Fruit fly (Drosophila melanogaster) whole organism, embryonic: ENCODE data around the gene Coa8.
A peak's percentile ranks its signal among the peaks of the same experiment; 100 is the strongest.

ENCODE experiments used
- Asciz ChIP-seq: fragments of 200-800 bp; sonication (Bioruptor generic); optimal IDR thresholded peaks from 2 replicates; lab custom pipeline; 2017; ENCODE audit warnings: missing biosample characterization, mild to moderate bottlenecking, missing genetic modification characterization, missing genetic modification reagents
- Atf-2 ChIP-seq: fragments of 200-800 bp; sonication (Bioruptor generic); optimal IDR thresholded peaks from 2 replicates; lab custom pipeline; 2016; ENCODE audit warnings: missing biosample characterization, missing genetic modification characterization
- B-H2 ChIP-seq: fragments of 200-800 bp; sonication (Bioruptor generic); optimal IDR thresholded peaks from 2 replicates; lab custom pipeline; 2018; ENCODE audit warnings: missing biosample characterization, mild to moderate bottlenecking, missing genetic modification characterization
- BtbVII ChIP-seq: fragments of 200-800 bp; sonication (Bioruptor generic); optimal IDR thresholded peaks from 3 replicates; lab custom pipeline; 2017; ENCODE audit warnings: missing biosample characterization, mild to moderate bottlenecking, missing genetic modification characterization
- CG10654 ChIP-seq: fragments of 200-800 bp; sonication (Bioruptor generic); optimal IDR thresholded peaks from 2 replicates; lab custom pipeline; 2016; ENCODE audit warnings: missing biosample characterization, missing genetic modification characterization
- CG1233 ChIP-seq: fragments of 200-800 bp; sonication (Bioruptor generic); optimal IDR thresholded peaks from 4 replicates; lab custom pipeline; 2018; ENCODE audit warnings: missing biosample characterization, mild to moderate bottlenecking, missing genetic modification characterization
- CG12942 ChIP-seq: fragments of 200-800 bp; sonication (Bioruptor generic); optimal IDR thresholded peaks from 3 replicates; lab custom pipeline; 2016; ENCODE audit warnings: missing biosample characterization, missing genetic modification characterization
- CG14441 ChIP-seq: fragments of 200-800 bp; sonication (Bioruptor generic); IDR thresholded peaks from 2 replicates; pipeline ENCODE4 v1.3.6; 2022; ENCODE audit warnings: missing biosample characterization, missing genetic modification characterization
- CG16813 ChIP-seq: fragments of 200-800 bp; sonication (Bioruptor generic); IDR thresholded peaks from 3 replicates; pipeline ENCODE4 v1.3.6; 2022; ENCODE audit warnings: missing biosample characterization, missing genetic modification characterization; ENCODE audit not compliant: partially characterized antibody
- CG16863 ChIP-seq: fragments of 200-800 bp; sonication (Bioruptor generic); optimal IDR thresholded peaks from 3 replicates; lab custom pipeline; 2016; ENCODE audit warnings: missing biosample characterization, missing genetic modification characterization
- CG18476 ChIP-seq: fragments of 200-800 bp; sonication (Bioruptor generic); optimal IDR thresholded peaks from 2 replicates; lab custom pipeline; 2016; ENCODE audit warnings: missing biosample characterization, mild to moderate bottlenecking, missing genetic modification characterization
- CG18619 ChIP-seq: fragments of 200-800 bp; sonication (Bioruptor generic); optimal IDR thresholded peaks from 3 replicates; lab custom pipeline; 2017; ENCODE audit warnings: missing biosample characterization, mild to moderate bottlenecking, missing genetic modification characterization
- CG2129 ChIP-seq: fragments of 200-800 bp; sonication (Bioruptor generic); IDR thresholded peaks from 2 replicates; pipeline ENCODE4 v1.3.6; 2022; ENCODE audit warnings: missing biosample characterization, missing genetic modification characterization; ENCODE audit not compliant: partially characterized antibody
- CG2889 ChIP-seq: fragments of 200-800 bp; sonication (Bioruptor generic); IDR thresholded peaks from 3 replicates; pipeline ENCODE4 v1.3.6; 2022; ENCODE audit warnings: missing biosample characterization, missing genetic modification characterization
- CG31365 ChIP-seq: fragments of 200-800 bp; sonication (Bioruptor generic); optimal IDR thresholded peaks from 2 replicates; lab custom pipeline; 2018; ENCODE audit warnings: missing biosample characterization, mild to moderate bottlenecking, missing genetic modification characterization
- CG4328 ChIP-seq: fragments of 200-800 bp; sonication (Bioruptor generic); optimal IDR thresholded peaks from 3 replicates; lab custom pipeline; 2017; ENCODE audit warnings: missing biosample characterization, missing genetic modification reagents, missing genetic modification characterization
- CG4617 ChIP-seq: fragments of 200-800 bp; sonication (Bioruptor generic); optimal IDR thresholded peaks from 3 replicates; lab custom pipeline; 2016; ENCODE audit warnings: missing biosample characterization, missing genetic modification characterization, borderline replicate concordance
- CG6683 ChIP-seq: fragments of 200-800 bp; sonication (Bioruptor generic); optimal IDR thresholded peaks from 2 replicates; lab custom pipeline; 2017; ENCODE audit warnings: missing biosample characterization, mild to moderate bottlenecking, missing genetic modification characterization, missing genetic modification reagents
- CG8089 ChIP-seq: fragments of 200-800 bp; sonication (Bioruptor generic); optimal IDR thresholded peaks from 3 replicates; lab custom pipeline; 2016; ENCODE audit warnings: missing biosample characterization, missing genetic modification characterization
- CG8765 ChIP-seq: fragments of 200-800 bp; sonication (Bioruptor generic); IDR thresholded peaks from 2 replicates; pipeline ENCODE4 v1.3.6; 2022; ENCODE audit warnings: missing biosample characterization, missing genetic modification characterization
- Dbx ChIP-seq: fragments of 200-800 bp; sonication (Bioruptor generic); IDR thresholded peaks from 3 replicates; pipeline ENCODE4 v1.3.6; 2022; ENCODE audit warnings: missing biosample characterization, missing genetic modification characterization
- Drgx ChIP-seq: fragments of 200-800 bp; sonication (Bioruptor generic); IDR thresholded peaks from 2 replicates; pipeline ENCODE4 v1.3.6; 2022; ENCODE audit warnings: missing biosample characterization, missing genetic modification characterization
- E2f1 ChIP-seq: fragments of 200-800 bp; sonication (Bioruptor generic); IDR thresholded peaks from 2 replicates; pipeline ENCODE4 v1.3.6; 2022; ENCODE audit warnings: missing biosample characterization, missing genetic modification characterization
- Oaz ChIP-seq: fragments of 200-800 bp; sonication (Bioruptor generic); IDR thresholded peaks from 2 replicates; pipeline ENCODE4 v1.3.6; 2022; ENCODE audit warnings: missing biosample characterization, missing genetic modification characterization
- Opbp ChIP-seq: fragments of 200-800 bp; sonication (Bioruptor generic); IDR thresholded peaks from 3 replicates; pipeline ENCODE4 v1.3.6; 2022; ENCODE audit warnings: missing biosample characterization, missing genetic modification characterization; ENCODE audit not compliant: partially characterized antibody
- Ptx1 ChIP-seq: fragments of 200-800 bp; sonication (Bioruptor generic); IDR thresholded peaks from 2 replicates; pipeline ENCODE4 v1.3.6; 2022; ENCODE audit warnings: missing biosample characterization, missing genetic modification characterization
- Rfx ChIP-seq: fragments of 200-800 bp; sonication (Bioruptor generic); IDR thresholded peaks from 2 replicates; pipeline ENCODE4 v1.3.6; 2022; ENCODE audit warnings: missing biosample characterization, missing genetic modification characterization
- Taf1 ChIP-seq: fragments of 200-800 bp; sonication (Bioruptor generic); IDR thresholded peaks from 2 replicates; pipeline ENCODE4 v1.3.6; 2022; ENCODE audit warnings: missing biosample characterization, missing genetic modification characterization
- Xrp1 ChIP-seq: fragments of 200-800 bp; sonication (Bioruptor generic); IDR thresholded peaks from 2 replicates; pipeline ENCODE4 v1.3.6; 2022; ENCODE audit warnings: missing biosample characterization, missing genetic modification characterization
- amos ChIP-seq: fragments of 200-800 bp; sonication (Bioruptor generic); IDR thresholded peaks from 2 replicates; pipeline ENCODE4 v1.3.6; 2022; ENCODE audit warnings: missing biosample characterization, missing genetic modification characterization; ENCODE audit not compliant: partially characterized antibody
- bab2 ChIP-seq: fragments of 200-800 bp; sonication (Bioruptor generic); optimal IDR thresholded peaks from 2 replicates; lab custom pipeline; 2016; ENCODE audit warnings: missing biosample characterization, missing genetic modification characterization
- cas ChIP-seq: fragments of 200-800 bp; sonication (Bioruptor generic); IDR thresholded peaks from 2 replicates; pipeline ENCODE4 v1.3.6; 2022; ENCODE audit warnings: missing biosample characterization, missing genetic modification characterization
- crol ChIP-seq: fragments of 200-800 bp; sonication (Bioruptor generic); IDR thresholded peaks from 2 replicates; pipeline ENCODE4 v1.3.6; 2022; ENCODE audit warnings: missing biosample characterization, missing genetic modification characterization
- crp ChIP-seq, 2 experiments: fragments of 200-800 bp; sonication (Bioruptor generic); optimal IDR thresholded peaks; 2 replicates in 1 of 2; 3 replicates in 1 of 2; lab custom pipeline; 2017; ENCODE audit warnings: missing biosample characterization in 2 of 2, missing genetic modification characterization in 2 of 2, mild to moderate bottlenecking in 1 of 2, moderate library complexity in 1 of 2
- dan ChIP-seq: fragments of 200-800 bp; sonication (Bioruptor generic); IDR thresholded peaks from 2 replicates; pipeline ENCODE4 v1.3.6; 2022; ENCODE audit warnings: missing biosample characterization, missing genetic modification characterization
- dati ChIP-seq: fragments of 200-800 bp; sonication (Bioruptor generic); IDR thresholded peaks from 2 replicates; pipeline ENCODE4 v1.3.6; 2022; ENCODE audit warnings: missing biosample characterization, missing genetic modification characterization
- dmrt11E ChIP-seq: fragments of 200-800 bp; sonication (Bioruptor generic); optimal IDR thresholded peaks from 3 replicates; lab custom pipeline; 2018; ENCODE audit warnings: missing biosample characterization, mild to moderate bottlenecking, missing genetic modification characterization, moderate library complexity
- dmrt99B ChIP-seq: fragments of 200-800 bp; sonication (Bioruptor generic); optimal IDR thresholded peaks from 2 replicates; lab custom pipeline; 2018; ENCODE audit warnings: missing biosample characterization, mild to moderate bottlenecking, missing genetic modification characterization, moderate library complexity
- esg ChIP-seq: fragments of 200-800 bp; sonication (Bioruptor generic); conservative IDR thresholded peaks from 2 replicates; pipeline ENCODE4 v1.3.6; 2022; ENCODE audit warnings: missing biosample characterization, missing genetic modification characterization
- gcm2 ChIP-seq: fragments of 200-800 bp; sonication (Bioruptor generic); optimal IDR thresholded peaks from 2 replicates; lab custom pipeline; 2016; ENCODE audit warnings: missing biosample characterization, missing genetic modification characterization
- gfzf ChIP-seq: fragments of 200-800 bp; sonication (Bioruptor generic); optimal IDR thresholded peaks from 2 replicates; lab custom pipeline; 2016; ENCODE audit warnings: missing biosample characterization, mild to moderate bottlenecking, missing genetic modification characterization, moderate library complexity
- klu ChIP-seq: fragments of 200-800 bp; sonication (Bioruptor generic); IDR thresholded peaks from 2 replicates; pipeline ENCODE4 v1.3.6; 2022; ENCODE audit warnings: missing biosample characterization, missing genetic modification characterization
- lilli ChIP-seq: fragments of 200-800 bp; sonication (Bioruptor generic); optimal IDR thresholded peaks from 3 replicates; lab custom pipeline; 2016; ENCODE audit warnings: missing biosample characterization, missing genetic modification characterization
- nerfin-1 ChIP-seq: fragments of 200-800 bp; sonication (Bioruptor generic); optimal IDR thresholded peaks from 3 replicates; lab custom pipeline; 2019; ENCODE audit warnings: missing biosample characterization, mild to moderate bottlenecking, missing genetic modification characterization, moderate library complexity
- org-1 ChIP-seq: fragments of 200-800 bp; sonication (Bioruptor generic); optimal IDR thresholded peaks from 2 replicates; lab custom pipeline; 2017; ENCODE audit warnings: missing biosample characterization, missing genetic modification characterization
- otp ChIP-seq: fragments of 200-800 bp; sonication (Bioruptor generic); IDR thresholded peaks from 3 replicates; pipeline ENCODE4, ENCODE4 v1.3.6; 2022; ENCODE audit warnings: missing biosample characterization, missing genetic modification characterization
- sc ChIP-seq, 3 experiments: fragments of >200 bp in 2 of 3; fragments of 200-800 bp in 1 of 3; sonication (Bioruptor generic) in 1 of 3; optimal IDR thresholded peaks; 2 replicates in 2 of 3; 3 replicates in 1 of 3; lab custom pipeline; 2017; ENCODE audit warnings: mild to moderate bottlenecking in 1 of 3, missing biosample characterization in 1 of 3, missing genetic modification characterization in 1 of 3, missing genetic modification reagents in 1 of 3
- sob ChIP-seq: fragments of 200-800 bp; sonication (Bioruptor generic); IDR thresholded peaks from 2 replicates; pipeline ENCODE4 v1.3.6; 2022; ENCODE audit warnings: missing biosample characterization, missing genetic modification characterization
- tna ChIP-seq: fragments of 200-800 bp; sonication (Bioruptor generic); IDR thresholded peaks from 2 replicates; pipeline ENCODE4 v1.3.6; 2022; ENCODE audit warnings: missing biosample characterization, missing genetic modification characterization; ENCODE audit not compliant: partially characterized antibody
- wek ChIP-seq: fragments of 200-800 bp; sonication (Bioruptor generic); optimal IDR thresholded peaks from 3 replicates; lab custom pipeline; 2018; ENCODE audit warnings: missing biosample characterization, mild to moderate bottlenecking, missing genetic modification characterization, moderate library complexity
- yki ChIP-seq: fragments of >200 bp; optimal IDR thresholded peaks from 3 replicates; lab custom pipeline; 2018

Gene Coa8

dm6 chrX:1880139-1880556, at the start of gene Coa8:
Coa8 (plus strand) TSS chrX:1880282.
- TF ChIP-seq CG16813 (GFP tag; lab: Robert Waterston, UW) (peak; percentile 42), otp (GFP tag; lab: Robert Waterston, UW) (no peak), gfzf (peak; percentile 69), Atf-2 (GFP tag; lab: Kevin White, UChicago) (no peak), CG18619 (GFP tag; lab: Kevin White, UChicago) (no peak), CG12942 (peak; percentile 23), Drgx (GFP tag; lab: Robert Waterston, UW) (peak; percentile 46; the same call in 1 of the 2 replicates), amos (peak; percentile 56), gcm2 (GFP tag; lab: Kevin White, UChicago) (no peak), CG4328 (GFP tag; lab: Kevin White, UChicago) (no peak), CG2889 (GFP tag; lab: Robert Waterston, UW) (no peak), tna (GFP tag; lab: Robert Waterston, UW) (no peak), CG6683 (no peak), CG31365 (tag; lab: Kevin White, UChicago) (no peak), nerfin-1 (peak; percentile 16), Asciz (no peak), CG18476 (GFP tag; lab: Kevin White, UChicago) (no peak), esg (GFP tag; lab: Robert Waterston, UW) (no peak; the same call in 1 of the 2 replicates), CG8765 (GFP tag; lab: Robert Waterston, UW) (no peak), wek (GFP tag; lab: Kevin White, UChicago) (peak; percentile 91), dmrt11E (peak; percentile 6), dati (no peak), lilli (GFP tag; lab: Kevin White, UChicago) (peak; percentile 53), Ptx1 (GFP tag; lab: Robert Waterston, UW) (peak; percentile 59), BtbVII (GFP tag; lab: Kevin White, UChicago) (peak; percentile 10), klu (GFP tag; lab: Robert Waterston, UW) (peak; percentile 29; the same call in 1 of the 2 replicates), org-1 (GFP tag; lab: Kevin White, UChicago) (no peak), bab2 (no peak), Taf1 (GFP tag; lab: Robert Waterston, UW) (no peak), yki (lab: Kevin White, UChicago) (no peak), CG10654 (GFP tag; lab: Kevin White, UChicago) (no peak), CG4617 (GFP tag; lab: Kevin White, UChicago) (peak; percentile 45), CG1233 (no peak), Dbx (GFP tag; lab: Robert Waterston, UW) (peak; percentile 62; the same call in 1 of the 3 replicates), Rfx (GFP tag; lab: Robert Waterston, UW) (peak; percentile 77), CG14441 (GFP tag; lab: Robert Waterston, UW) (peak; percentile 52; the same call in 1 of the 2 replicates), CG16863 (no peak), Oaz (GFP tag; lab: Robert Waterston, UW) (no peak), E2f1 (no peak), sc (optimal IDR thresholded peaks at IDR 0.05; lab: Kevin White, UChicago) (no peak), sc (GFP tag; optimal IDR thresholded peaks at IDR 0.05; lab: Kevin White, UChicago) (no peak), Opbp (GFP tag; lab: Robert Waterston, UW) (peak; percentile 57; the same call in 1 of the 3 replicates), CG2129 (GFP tag; lab: Robert Waterston, UW) (no peak), cas (GFP tag; lab: Robert Waterston, UW) (no peak), dmrt99B (tag; lab: Kevin White, UChicago) (no peak), crol (GFP tag; lab: Robert Waterston, UW) (no peak), Xrp1 (GFP tag; lab: Robert Waterston, UW) (peak; percentile 44), sob (GFP tag; lab: Robert Waterston, UW) (0 out of 2 replicates have a peak, but pooled peaks have one; percentile 52), crp (GFP tag; optimal IDR thresholded peaks at IDR 0.05; lab: Kevin White, UChicago) (peak in 1 of 2 experiments; percentile 53), dan (GFP tag; lab: Robert Waterston, UW) (no peak), CG8089 (GFP tag; lab: Kevin White, UChicago) (peak; percentile 23), B-H2 (GFP tag; lab: Kevin White, UChicago) (peak; percentile 9)
